4 fruit fly cellular contexts compared by ENCODE assay signal in genomic region chr3R:18052799-18053586, dm6.
TF ChIP-seq lines count a peak whose summit lies in the region.

Gene htl (minus strand): TSS chr3R:18052984.

- no peak for TF ChIP-seq CTCF in whole organism, embryonic (GFP tag; optimal IDR thresholded peaks at IDR 0.05; lab: Kevin White, UChicago)

TF ChIP-seq in whole organism, adult, 20 proteins besides CTCF, POLR2A, EP300 and RAD21:
- peak; percentile 21 for TF ChIP-seq pad (GFP tag; optimal IDR thresholded peaks at IDR 0.05; lab: Kevin White, UChicago)
- TF ChIP-seq cic (GFP tag; optimal IDR thresholded peaks at IDR 0.05; lab: Kevin White, UChicago): no peak
- TF ChIP-seq kay (GFP tag; lab: Kevin White, UChicago; ENCODE audit: borderline replicate concordance): peak; percentile 50
- TF ChIP-seq ovo (GFP tag; optimal IDR thresholded peaks at IDR 0.05; lab: Kevin White, UChicago): no peak

TF ChIP-seq in whole organism, embryonic, 481 proteins besides CTCF, POLR2A, EP300 and RAD21 (continues in another document):
- TF ChIP-seq knrl (GFP tag; IDR thresholded peaks at IDR 0.05; lab: Robert Waterston, UW; ENCODE audit: partially characterized antibody) (no peak), CG12942 (GFP tag; optimal IDR thresholded peaks at IDR 0.05; lab: Kevin White, UChicago) (no peak), Scr (GFP tag; IDR thresholded peaks at IDR 0.05; lab: Robert Waterston, UW; ENCODE audit: partially characterized antibody) (no peak), CG2120 (GFP tag; optimal IDR thresholded peaks at IDR 0.05; lab: Kevin White, UChicago) (no peak), fd3F (GFP tag; optimal IDR thresholded peaks at IDR 0.05; lab: Kevin White, UChicago) (no peak), Mrtf (GFP tag; IDR thresholded peaks at IDR 0.05; lab: Robert Waterston, UW) (no peak), CG6654 (GFP tag; optimal IDR thresholded peaks at IDR 0.05; lab: Kevin White, UChicago) (no peak), CG14050 (GFP tag; IDR thresholded peaks at IDR 0.05; lab: Robert Waterston, UW) (no peak), CG5180 (GFP tag; optimal IDR thresholded peaks at IDR 0.05; lab: Kevin White, UChicago) (peak; percentile 37), sqz (GFP tag; optimal IDR thresholded peaks at IDR 0.05; lab: Kevin White, UChicago) (no peak), CG2712 (tag; optimal IDR thresholded peaks at IDR 0.05; lab: Kevin White, UChicago) (no peak), B-H2 (GFP tag; optimal IDR thresholded peaks at IDR 0.05; lab: Kevin White, UChicago) (no peak), Pdp1 (GFP tag; optimal IDR thresholded peaks at IDR 0.05; lab: Kevin White, UChicago) (peak in 1 of 2 experiments; percentile 100), CG8281 (tag; optimal IDR thresholded peaks at IDR 0.05; lab: Kevin White, UChicago) (no peak), CG14860 (GFP tag; IDR thresholded peaks at IDR 0.05; lab: Robert Waterston, UW; ENCODE audit: partially characterized antibody) (no peak), CG11398 (GFP tag; optimal IDR thresholded peaks at IDR 0.05; lab: Kevin White, UChicago) (no peak), CG7987 (GFP tag; optimal IDR thresholded peaks at IDR 0.05; lab: Kevin White, UChicago) (no peak), bbx (GFP tag; IDR thresholded peaks at IDR 0.05; lab: Robert Waterston, UW; ENCODE audit: partially characterized antibody) (no peak), kni (GFP tag; optimal IDR thresholded peaks at IDR 0.05; lab: Kevin White, UChicago) (no peak), CG12744 (GFP tag; optimal IDR thresholded peaks at IDR 0.05; lab: Kevin White, UChicago) (no peak), cwo (GFP tag; optimal IDR thresholded peaks at IDR 0.05; lab: Kevin White, UChicago) (no peak), Trl (optimal IDR thresholded peaks at IDR 0.05; lab: Kevin White, UChicago) (peak in 1 of 2 experiments; percentile 6), Trl (GFP tag; optimal IDR thresholded peaks at IDR 0.05; lab: Kevin White, UChicago) (no peak), CG10543 (GFP tag; optimal IDR thresholded peaks at IDR 0.05; lab: Kevin White, UChicago) (peak; percentile 94), cas (GFP tag; IDR thresholded peaks at IDR 0.05; lab: Robert Waterston, UW) (no peak), CG12155 (GFP tag; optimal IDR thresholded peaks at IDR 0.05; lab: Kevin White, UChicago) (no peak), CG31388 (GFP tag; optimal IDR thresholded peaks at IDR 0.05; lab: Kevin White, UChicago) (no peak), Oli (tag; optimal IDR thresholded peaks at IDR 0.05; lab: Kevin White, UChicago) (no peak), Deaf1 (tag; optimal IDR thresholded peaks at IDR 0.05; lab: Kevin White, UChicago) (peak; percentile 83)

TF ChIP-seq in whole organism, prepupa, 60 proteins besides CTCF, POLR2A, EP300 and RAD21 (continues in another document):
- TF ChIP-seq vri (GFP tag; optimal IDR thresholded peaks at IDR 0.05; lab: Kevin White, UChicago) (peak; percentile 68), Sox15 (GFP tag; optimal IDR thresholded peaks at IDR 0.05; lab: Kevin White, UChicago) (no peak), CG3919 (GFP tag; optimal IDR thresholded peaks at IDR 0.05; lab: Kevin White, UChicago) (no peak), acj6 (GFP tag; optimal IDR thresholded peaks at IDR 0.05; lab: Kevin White, UChicago) (no peak), fkh (GFP tag; optimal IDR thresholded peaks at IDR 0.05; lab: Kevin White, UChicago) (no peak), CG8319 (GFP tag; optimal IDR thresholded peaks at IDR 0.05; lab: Kevin White, UChicago) (no peak), OdsH (GFP tag; optimal IDR thresholded peaks at IDR 0.05; lab: Kevin White, UChicago) (no peak), CG6163 (GFP tag; IDR thresholded peaks at IDR 0.05; lab: Robert Waterston, UW) (0 out of 3 replicates have a peak, but pooled peaks have one; percentile 10), CG4318 (GFP tag; optimal IDR thresholded peaks at IDR 0.05; lab: Kevin White, UChicago) (no peak), Blimp-1 (GFP tag; optimal IDR thresholded peaks at IDR 0.05; lab: Kevin White, UChicago) (no peak), Ets21C (GFP tag; optimal IDR thresholded peaks at IDR 0.05; lab: Kevin White, UChicago) (no peak), Smox (GFP tag; optimal IDR thresholded peaks at IDR 0.05; lab: Kevin White, UChicago) (no peak), CG6808 (GFP tag; optimal IDR thresholded peaks at IDR 0.05; lab: Kevin White, UChicago) (no peak), CG34406 (GFP tag; optimal IDR thresholded peaks at IDR 0.05; lab: Kevin White, UChicago) (no peak), CG32006 (GFP tag; optimal IDR thresholded peaks at IDR 0.05; lab: Kevin White, UChicago) (no peak), CG3032 (tag; optimal IDR thresholded peaks at IDR 0.05; lab: Kevin White, UChicago) (no peak), net (GFP tag; optimal IDR thresholded peaks at IDR 0.05; lab: Kevin White, UChicago) (no peak), CG11294 (GFP tag; IDR thresholded peaks at IDR 0.05; lab: Robert Waterston, UW) (no peak), Gug (GFP tag; IDR thresholded peaks at IDR 0.05; lab: Robert Waterston, UW) (no peak), Eip75B (GFP tag; optimal IDR thresholded peaks at IDR 0.05; lab: Kevin White, UChicago) (no peak), CG31627 (GFP tag; optimal IDR thresholded peaks at IDR 0.05; lab: Kevin White, UChicago) (no peak), lz (GFP tag; optimal IDR thresholded peaks at IDR 0.05; lab: Kevin White, UChicago) (no peak), Eip78C (GFP tag; lab: Kevin White, UChicago) (peak; percentile 16), fd59A (GFP tag; optimal IDR thresholded peaks at IDR 0.05; lab: Kevin White, UChicago) (no peak), dsx (GFP tag; optimal IDR thresholded peaks at IDR 0.05; lab: Kevin White, UChicago; ENCODE audit: poor library complexity, severe bottlenecking) (peak; percentile 92), dac (GFP tag; optimal IDR thresholded peaks at IDR 0.05; lab: Kevin White, UChicago) (no peak), eg (GFP tag; IDR thresholded peaks at IDR 0.05; lab: Robert Waterston, UW) (no peak), svp (GFP tag; lab: Kevin White, UChicago) (peak; percentile 62), spab (GFP tag; optimal IDR thresholded peaks at IDR 0.05; lab: Kevin White, UChicago) (no peak), CG7368 (GFP tag; optimal IDR thresholded peaks at IDR 0.05; lab: Kevin White, UChicago) (no peak), CG11762 (GFP tag; optimal IDR thresholded peaks at IDR 0.05; lab: Kevin White, UChicago; ENCODE audit: insufficient read depth) (no peak), Hr4 (GFP tag; optimal IDR thresholded peaks at IDR 0.05; lab: Kevin White, UChicago) (no peak), CG6854 (GFP tag; optimal IDR thresholded peaks at IDR 0.05; lab: Kevin White, UChicago) (no peak)

TF ChIP-seq in whole organism, pupa, 21 proteins besides CTCF, POLR2A, EP300 and RAD21:
- no peak; the same call in 1 of the 2 replicates for TF ChIP-seq CG32121 (GFP tag; IDR thresholded peaks at IDR 0.05; lab: Robert Waterston, UW)
- peak; percentile 5 for TF ChIP-seq EcR (GFP tag; optimal IDR thresholded peaks at IDR 0.05; lab: Kevin White, UChicago)
TF ChIP-seq in whole organism, pupa: peak in this region for 1.
